Fruit fly (Drosophila melanogaster): Measurements from ENCODE around the gene NijA.

The NijA gene

DNA sequence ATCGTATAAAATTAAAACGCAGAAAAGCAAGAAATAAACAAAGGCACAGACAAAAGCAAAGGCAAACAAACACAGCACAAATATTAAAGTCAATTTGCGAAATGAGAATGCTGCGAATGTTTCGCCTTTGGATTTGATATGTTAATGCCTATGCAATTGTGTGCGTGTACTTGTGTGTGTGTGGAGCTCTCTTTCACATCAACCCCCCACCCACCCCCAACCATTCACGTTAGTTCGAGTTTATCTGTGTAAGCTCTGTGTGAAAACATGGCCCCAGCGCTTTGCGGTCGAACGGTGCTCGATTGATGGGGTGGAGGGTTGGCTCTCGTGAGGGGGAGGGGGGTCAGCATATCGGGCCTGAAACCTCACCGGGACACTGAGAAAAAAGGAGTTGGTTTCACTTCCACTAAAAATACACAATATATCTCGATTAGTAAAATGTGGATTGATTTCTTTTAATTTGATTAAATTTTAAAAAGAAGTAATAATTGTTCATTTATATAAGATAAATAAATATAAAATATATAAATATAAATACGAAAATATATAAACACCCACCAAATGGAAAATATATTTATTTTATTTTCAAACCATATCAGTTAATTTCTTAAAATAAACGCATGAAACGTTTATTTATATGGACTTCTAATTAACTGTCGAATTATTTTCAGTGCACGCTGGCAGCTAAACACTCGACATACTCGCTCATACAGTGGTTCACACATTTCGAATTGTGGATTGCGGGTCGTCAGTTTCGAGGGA is 41.9 kb upstream of the NijA start (continued):
- TF ChIP-seq pan (optimal IDR thresholded peaks at IDR 0.05) (no peak), pan (GFP tag; optimal IDR thresholded peaks at IDR 0.05 in 1 of 2, IDR thresholded peaks at IDR 0.05 in 1 of 2) (peak in 1 of 2 experiments; percentile 87), Blimp-1 (GFP tag; optimal IDR thresholded peaks at IDR 0.05) (peak; percentile 89), run (tag; optimal IDR thresholded peaks at IDR 0.05) (no peak), Nf-YB (GFP tag; optimal IDR thresholded peaks at IDR 0.05) (peak; percentile 66), grn (GFP tag; optimal IDR thresholded peaks at IDR 0.05) (no peak), HLH3B (GFP tag; IDR thresholded peaks at IDR 0.05) (peak; percentile 90), CG1832 (GFP tag; optimal IDR thresholded peaks at IDR 0.05) (no peak), nmo (GFP tag; optimal IDR thresholded peaks at IDR 0.05) (peak; percentile 96), Spps (tag; optimal IDR thresholded peaks at IDR 0.05) (no peak), ttk (GFP tag; IDR thresholded peaks at IDR 0.05) (peak; percentile 79), CG6175 (GFP tag; IDR thresholded peaks at IDR 0.05) (peak; percentile 65; the same call in 2 of the 3 replicates), Asciz (GFP tag; optimal IDR thresholded peaks at IDR 0.05) (peak; percentile 85), Dp (GFP tag; optimal IDR thresholded peaks at IDR 0.05) (no peak), CG30403 (GFP tag; optimal IDR thresholded peaks at IDR 0.05) (peak; percentile 71), Atf6 (GFP tag; IDR thresholded peaks at IDR 0.05) (no peak; the same call in 1 of the 2 replicates), peb (GFP tag; IDR thresholded peaks at IDR 0.05) (no peak; the same call in 1 of the 2 replicates), disco-r (GFP tag; optimal IDR thresholded peaks at IDR 0.05) (no peak), CG17612 (GFP tag; IDR thresholded peaks at IDR 0.05) (peak; percentile 63), abd-A (tag; optimal IDR thresholded peaks at IDR 0.05) (peak; percentile 91), tap (tag; optimal IDR thresholded peaks at IDR 0.05) (peak; percentile 87), CG3407 (GFP tag; optimal IDR thresholded peaks at IDR 0.05) (no peak), Bgb (GFP tag; IDR thresholded peaks at IDR 0.05; ENCODE audit: partially characterized antibody) (peak; percentile 55; the same call in 1 of the 2 replicates), Max (GFP tag; optimal IDR thresholded peaks at IDR 0.05) (no peak), Lpt (GFP tag; optimal IDR thresholded peaks at IDR 0.05) (no peak), Nf-YA (GFP tag; IDR thresholded peaks at IDR 0.05) (peak; percentile 71), CG4360 (GFP tag; IDR thresholded peaks at IDR 0.05) (no peak), lov (optimal IDR thresholded peaks at IDR 0.05) (no peak), lov (GFP tag; IDR thresholded peaks at IDR 0.05) (no peak), Fer3 (tag; optimal IDR thresholded peaks at IDR 0.05) (peak; percentile 71), BtbVII (GFP tag; optimal IDR thresholded peaks at IDR 0.05) (peak; percentile 83), gro (GFP tag; optimal IDR thresholded peaks at IDR 0.05) (peak; percentile 58), CG12104 (GFP tag; optimal IDR thresholded peaks at IDR 0.05) (peak; percentile 74), NK7.1 (GFP tag; optimal IDR thresholded peaks at IDR 0.05) (no peak), CG32532 (GFP tag; IDR thresholded peaks at IDR 0.05) (peak; percentile 91), E2f1 (GFP tag; IDR thresholded peaks at IDR 0.05) (peak; percentile 85), HLH4C (GFP tag; IDR thresholded peaks at IDR 0.05; ENCODE audit: partially characterized antibody) (no peak), chm (GFP tag; IDR thresholded peaks at IDR 0.05) (no peak), CG9876 (GFP tag; optimal IDR thresholded peaks at IDR 0.05) (no peak), CG1233 (GFP tag; optimal IDR thresholded peaks at IDR 0.05) (peak; percentile 72), Ssrp (tag; optimal IDR thresholded peaks at IDR 0.05) (peak; percentile 82), Med (GFP tag) (peak; percentile 67), al (GFP tag; IDR thresholded peaks at IDR 0.05) (peak; percentile 79), Pdp1 (GFP tag; optimal IDR thresholded peaks at IDR 0.05) (peak in 1 of 2 experiments; percentile 26), MTF-1 (GFP tag; optimal IDR thresholded peaks at IDR 0.05; ENCODE audit: borderline replicate concordance) (no peak), Sry-δ (GFP tag; optimal IDR thresholded peaks at IDR 0.05) (no peak), CG18262 (tag; optimal IDR thresholded peaks at IDR 0.05) (peak; percentile 93), Rx (GFP tag; IDR thresholded peaks at IDR 0.05) (peak; percentile 21), CG4424 (GFP tag; optimal IDR thresholded peaks at IDR 0.05) (peak; percentile 62), CG2199 (GFP tag; IDR thresholded peaks at IDR 0.05) (peak; percentile 70; the same call in 2 of the 3 replicates)
